Worm (Caenorhabditis elegans): ENCODE data around the gene sre-18.

sre-18 gene

ce11 chrIV:12259161-12259870, 29.7 kb upstream of the sre-18 start, which contains the start of gene Y39C12A.9:
Y39C12A.9 (minus strand) TSS chrIV:12259211.
- no peak for TF ChIP-seq ref-1 (GFP tag; conservative IDR thresholded peaks at IDR 0.05)
- TF ChIP-seq med-1 (GFP tag; optimal IDR thresholded peaks at IDR 0.05; ENCODE audit: insufficient read depth): no peak
- no peak for TF ChIP-seq cog-1 (tag; optimal IDR thresholded peaks at IDR 0.05)
- no peak for TF ChIP-seq T22C8.4 (GFP tag; IDR thresholded peaks at IDR 0.05)
- no peak for TF ChIP-seq flt-1 (GFP tag; IDR thresholded peaks at IDR 0.05)
- no peak for TF ChIP-seq tab-1 (GFP tag; IDR thresholded peaks at IDR 0.05)
- TF ChIP-seq ztf-29 (GFP tag; IDR thresholded peaks at IDR 0.05): no peak
- TF ChIP-seq klf-2 (GFP tag; conservative IDR thresholded peaks at IDR 0.05): no peak
- TF ChIP-seq ztf-23 (GFP tag; IDR thresholded peaks at IDR 0.05): no peak

DNA sequence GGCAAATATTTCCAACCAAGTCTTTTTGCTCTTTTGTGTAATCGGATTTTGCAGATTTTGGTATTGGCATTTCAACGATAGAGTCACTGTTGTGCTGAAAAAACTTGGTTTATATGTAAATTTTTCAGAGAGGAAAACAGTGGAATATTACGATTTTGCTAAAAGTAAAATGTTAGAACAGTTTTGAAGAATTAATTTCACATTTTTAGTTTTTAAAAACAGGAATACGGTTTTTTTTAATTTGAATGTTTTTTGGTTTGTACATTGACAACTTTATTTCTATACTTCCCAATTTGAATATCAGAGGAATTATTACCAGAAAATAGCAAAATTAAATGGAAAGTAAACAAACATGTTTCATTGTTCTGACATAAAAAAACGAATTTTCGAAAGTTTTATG, 23.0 kb upstream of the sre-18 start, which contains the start of gene dnj-26:
Gene dnj-26, minus strand, starts transcription at position 101 of the 400 bp plus-strand sequence.
- no peak for TF ChIP-seq ztf-23 (GFP tag; IDR thresholded peaks at IDR 0.05)
- no peak for TF ChIP-seq tab-1 (GFP tag; IDR thresholded peaks at IDR 0.05)
- no peak for TF ChIP-seq T22C8.4 (GFP tag; IDR thresholded peaks at IDR 0.05)
- no peak for TF ChIP-seq cog-1 (tag; optimal IDR thresholded peaks at IDR 0.05)
- no peak for TF ChIP-seq ref-1 (GFP tag; conservative IDR thresholded peaks at IDR 0.05)
- no peak for TF ChIP-seq med-1 (GFP tag; optimal IDR thresholded peaks at IDR 0.05; ENCODE audit: insufficient read depth)

DNA sequence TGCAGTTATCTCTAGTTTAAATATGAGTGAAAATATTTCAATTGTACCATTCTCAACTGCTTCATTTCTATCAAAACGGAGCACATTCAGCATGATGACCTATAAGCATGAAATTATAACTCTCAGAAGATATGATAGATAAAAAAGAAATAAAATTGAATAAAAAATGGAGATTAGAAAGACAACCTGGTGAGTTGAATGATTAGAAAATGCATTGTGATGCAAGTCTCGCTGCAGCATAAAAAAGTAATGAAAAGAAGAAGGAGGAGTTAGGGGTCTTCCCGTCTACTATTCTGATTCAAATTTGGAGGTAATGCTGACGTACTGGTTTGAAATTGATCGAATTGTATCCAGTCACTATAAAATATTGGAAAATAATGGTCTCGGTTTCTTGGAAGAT, 15.1 kb upstream of the sre-18 start, which contains the start of gene sre-15:
Gene sre-15, minus strand, starts transcription at position 101 of the 400 bp plus-strand sequence.
- TF ChIP-seq klf-2 (GFP tag; conservative IDR thresholded peaks at IDR 0.05): no peak
- TF ChIP-seq T22C8.4 (GFP tag; IDR thresholded peaks at IDR 0.05): no peak
- TF ChIP-seq ztf-29 (GFP tag; IDR thresholded peaks at IDR 0.05): no peak
- no peak for TF ChIP-seq ztf-23 (GFP tag; IDR thresholded peaks at IDR 0.05)
- TF ChIP-seq ref-1 (GFP tag; conservative IDR thresholded peaks at IDR 0.05): no peak
- no peak for TF ChIP-seq flt-1 (GFP tag; IDR thresholded peaks at IDR 0.05)
- TF ChIP-seq tab-1 (GFP tag; IDR thresholded peaks at IDR 0.05): no peak
- no peak for TF ChIP-seq cog-1 (tag; optimal IDR thresholded peaks at IDR 0.05)

DNA sequence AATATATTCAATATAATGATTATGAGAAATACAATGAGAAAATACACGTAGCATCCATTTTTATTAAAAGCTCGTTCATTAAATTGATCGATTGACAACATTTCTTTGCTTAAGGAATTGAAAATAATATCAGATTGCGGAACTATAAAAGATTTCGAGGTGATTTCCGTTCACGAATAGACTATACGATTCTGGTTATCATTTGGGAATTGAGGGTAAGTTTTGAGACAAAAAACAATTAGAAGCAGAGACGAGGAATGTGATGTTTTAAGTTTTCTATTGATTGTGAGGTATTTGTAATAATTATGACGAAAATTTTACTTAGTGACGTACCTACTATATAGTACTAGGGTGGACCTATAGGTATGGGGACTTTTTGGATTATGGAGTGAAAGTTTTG, 9.3 kb upstream of the sre-18 start, which contains the start of gene sre-19:
Gene sre-19, minus strand, starts transcription at position 101 of the 400 bp plus-strand sequence.
- no peak for TF ChIP-seq flt-1 (GFP tag; IDR thresholded peaks at IDR 0.05)
- TF ChIP-seq T22C8.4 (GFP tag; IDR thresholded peaks at IDR 0.05): no peak
- no peak for TF ChIP-seq klf-2 (GFP tag; conservative IDR thresholded peaks at IDR 0.05)
- TF ChIP-seq cog-1 (tag; optimal IDR thresholded peaks at IDR 0.05): no peak
- no peak for TF ChIP-seq ztf-23 (GFP tag; IDR thresholded peaks at IDR 0.05)
- no peak for TF ChIP-seq ztf-29 (GFP tag; IDR thresholded peaks at IDR 0.05)
- TF ChIP-seq med-1 (GFP tag; optimal IDR thresholded peaks at IDR 0.05; ENCODE audit: insufficient read depth): no peak
- no peak for TF ChIP-seq tab-1 (GFP tag; IDR thresholded peaks at IDR 0.05)
- TF ChIP-seq ref-1 (GFP tag; conservative IDR thresholded peaks at IDR 0.05): no peak

ce11 chrIV:12236011-12236410, 6.4 kb upstream of the sre-18 start, which contains the start of gene sre-16:
sre-16 (minus strand) TSS chrIV:12236111.
- TF ChIP-seq cog-1 (tag; optimal IDR thresholded peaks at IDR 0.05) (no peak), ztf-29 (GFP tag; IDR thresholded peaks at IDR 0.05) (no peak), klf-2 (GFP tag; conservative IDR thresholded peaks at IDR 0.05) (no peak)

DNA sequence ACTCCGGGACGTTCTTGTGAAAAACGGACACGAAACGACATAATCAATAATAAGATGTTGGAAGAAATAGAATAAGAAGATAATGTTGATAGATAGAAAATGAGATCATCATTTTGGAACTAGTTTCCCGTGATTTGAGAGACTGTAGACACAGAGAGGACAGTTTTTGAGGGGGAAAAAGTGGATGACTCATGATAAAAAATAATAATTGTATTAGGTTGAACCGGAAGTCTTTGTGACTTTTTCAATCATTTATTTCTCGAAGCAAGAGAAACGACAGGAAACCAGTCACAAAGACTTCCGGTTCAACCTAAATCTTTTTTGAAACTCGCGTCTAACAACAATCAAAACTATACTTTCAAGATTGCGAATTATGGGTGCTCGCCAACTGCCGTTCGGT, 2.6 kb downstream of the sre-18 start, which contains the start of gene mlt-3:
Gene mlt-3, minus strand, starts transcription at position 101 of the 400 bp plus-strand sequence.
- no peak for TF ChIP-seq ref-1 (GFP tag; conservative IDR thresholded peaks at IDR 0.05)
- TF ChIP-seq med-1 (GFP tag; optimal IDR thresholded peaks at IDR 0.05; ENCODE audit: insufficient read depth): no peak
- no peak for TF ChIP-seq klf-2 (GFP tag; conservative IDR thresholded peaks at IDR 0.05)
- TF ChIP-seq flt-1 (GFP tag; IDR thresholded peaks at IDR 0.05): no peak
- TF ChIP-seq cog-1 (tag; optimal IDR thresholded peaks at IDR 0.05): no peak
- no peak for TF ChIP-seq ztf-29 (GFP tag; IDR thresholded peaks at IDR 0.05)
- TF ChIP-seq tab-1 (GFP tag; IDR thresholded peaks at IDR 0.05): no peak
- no peak for TF ChIP-seq T22C8.4 (GFP tag; IDR thresholded peaks at IDR 0.05)
- no peak for TF ChIP-seq ztf-23 (GFP tag; IDR thresholded peaks at IDR 0.05)

- TF ChIP-seq klf-2 (GFP tag; conservative IDR thresholded peaks at IDR 0.05) (no peak), cog-1 (tag; optimal IDR thresholded peaks at IDR 0.05) (no peak), T22C8.4 (GFP tag; IDR thresholded peaks at IDR 0.05) (no peak), med-1 (GFP tag; optimal IDR thresholded peaks at IDR 0.05; ENCODE audit: insufficient read depth) (no peak), tab-1 (GFP tag; IDR thresholded peaks at IDR 0.05) (no peak), flt-1 (GFP tag; IDR thresholded peaks at IDR 0.05) (no peak), ztf-23 (GFP tag; IDR thresholded peaks at IDR 0.05) (no peak)
Measured at ce11 chrIV:12219309-12219708, 10.3 kb downstream of the sre-18 start, which contains the start of gene F35G2.5. F35G2.5 (plus strand) TSS chrIV:12219609.

ce11 chrIV:12218253-12218652, 11.3 kb downstream of the sre-18 start:
- TF ChIP-seq klf-2 (GFP tag; conservative IDR thresholded peaks at IDR 0.05): no peak
- TF ChIP-seq T22C8.4 (GFP tag; IDR thresholded peaks at IDR 0.05): no peak
- no peak for TF ChIP-seq ztf-29 (GFP tag; IDR thresholded peaks at IDR 0.05)
- TF ChIP-seq ref-1 (GFP tag; conservative IDR thresholded peaks at IDR 0.05): no peak
- no peak for TF ChIP-seq flt-1 (GFP tag; IDR thresholded peaks at IDR 0.05)
- TF ChIP-seq cog-1 (tag; optimal IDR thresholded peaks at IDR 0.05): no peak
- TF ChIP-seq tab-1 (GFP tag; IDR thresholded peaks at IDR 0.05): no peak
- no peak for TF ChIP-seq med-1 (GFP tag; optimal IDR thresholded peaks at IDR 0.05; ENCODE audit: insufficient read depth)
- no peak for TF ChIP-seq ztf-23 (GFP tag; IDR thresholded peaks at IDR 0.05)

ce11 chrIV:12217142-12217541, 12.4 kb downstream of the sre-18 start:
- TF ChIP-seq ztf-23 (GFP tag; IDR thresholded peaks at IDR 0.05): no peak
- no peak for TF ChIP-seq T22C8.4 (GFP tag; IDR thresholded peaks at IDR 0.05)
- no peak for TF ChIP-seq tab-1 (GFP tag; IDR thresholded peaks at IDR 0.05)
- TF ChIP-seq flt-1 (GFP tag; IDR thresholded peaks at IDR 0.05): no peak
- no peak for TF ChIP-seq klf-2 (GFP tag; conservative IDR thresholded peaks at IDR 0.05)
- TF ChIP-seq ztf-29 (GFP tag; IDR thresholded peaks at IDR 0.05): no peak
- TF ChIP-seq ref-1 (GFP tag; conservative IDR thresholded peaks at IDR 0.05): no peak
